Fruit fly (Drosophila melanogaster): ENCODE data around the gene toc.

toc gene

DNA sequence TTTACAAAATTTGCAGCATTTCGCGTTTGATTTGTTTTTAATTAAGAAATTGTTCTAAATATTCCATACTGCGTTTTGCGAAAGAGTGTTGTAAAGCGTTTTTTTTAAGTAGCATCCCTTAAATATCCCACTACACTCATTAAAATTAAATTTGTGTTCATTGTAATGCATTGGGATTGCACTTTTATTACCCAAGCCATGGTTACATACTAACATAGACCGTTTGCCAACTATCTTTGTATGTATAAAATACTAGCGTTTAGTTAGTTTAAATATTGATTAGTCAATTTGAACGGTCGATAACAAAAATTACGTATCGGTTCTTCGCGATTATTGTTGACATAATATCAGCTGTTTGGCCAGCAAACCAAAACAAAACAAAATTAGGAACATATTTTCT lies 104.8 kb downstream of the toc start, which contains the start of the genes cnir and CG17221 (continued):
- TF ChIP-seq CG17328 (GFP tag; IDR thresholded peaks at IDR 0.05) (no peak), C15 (GFP tag; IDR thresholded peaks at IDR 0.05) (no peak), ac (GFP tag; optimal IDR thresholded peaks at IDR 0.05) (no peak), zfh2 (GFP tag; optimal IDR thresholded peaks at IDR 0.05) (peak; percentile 78), insv (GFP tag; optimal IDR thresholded peaks at IDR 0.05) (peak in 1 of 2 experiments; percentile 63), CG17568 (GFP tag; optimal IDR thresholded peaks at IDR 0.05) (no peak), phol (tag; optimal IDR thresholded peaks at IDR 0.05) (peak; percentile 73), Doc3 (GFP tag; IDR thresholded peaks at IDR 0.05; ENCODE audit: partially characterized antibody) (no peak; the same call in 2 of the 3 replicates), trh (GFP tag; optimal IDR thresholded peaks at IDR 0.05) (no peak), CG18011 (GFP tag; optimal IDR thresholded peaks at IDR 0.05) (peak; percentile 61), hb (GFP tag; IDR thresholded peaks at IDR 0.05; ENCODE audit: partially characterized antibody) (no peak), kni (GFP tag; optimal IDR thresholded peaks at IDR 0.05) (peak; percentile 60), CG32772 (GFP tag; IDR thresholded peaks at IDR 0.05) (no peak), CG2199 (GFP tag; IDR thresholded peaks at IDR 0.05) (0 out of 3 replicates have a peak, but pooled peaks have one; percentile 18), ftz-f1 (GFP tag; optimal IDR thresholded peaks at IDR 0.05) (no peak), sna (GFP tag; IDR thresholded peaks at IDR 0.05; ENCODE audit: partially characterized antibody) (no peak; the same call in 1 of the 2 replicates), HLH4C (GFP tag; IDR thresholded peaks at IDR 0.05; ENCODE audit: partially characterized antibody) (no peak; the same call in 2 of the 3 replicates), CG8765 (GFP tag; IDR thresholded peaks at IDR 0.05) (no peak), CG1602 (GFP tag; optimal IDR thresholded peaks at IDR 0.05) (peak; percentile 40), Sry-β (GFP tag; optimal IDR thresholded peaks at IDR 0.05) (no peak), Hr39 (optimal IDR thresholded peaks at IDR 0.05) (no peak), CG10543 (GFP tag; optimal IDR thresholded peaks at IDR 0.05) (peak; percentile 71), CG13287 (GFP tag; IDR thresholded peaks at IDR 0.05; ENCODE audit: partially characterized antibody) (peak; percentile 59), CG17829 (tag; optimal IDR thresholded peaks at IDR 0.05) (peak; percentile 68), knrl (GFP tag; IDR thresholded peaks at IDR 0.05; ENCODE audit: partially characterized antibody) (peak; percentile 49; the same call in 1 of the 3 replicates), CG2889 (GFP tag; IDR thresholded peaks at IDR 0.05) (no peak), H2.0 (GFP tag; IDR thresholded peaks at IDR 0.05) (peak; percentile 43; the same call in 1 of the 2 replicates), caup (GFP tag; optimal IDR thresholded peaks at IDR 0.05; ENCODE audit: severe bottlenecking) (peak; percentile 58), CG6683 (GFP tag; optimal IDR thresholded peaks at IDR 0.05) (no peak), cad (GFP tag; optimal IDR thresholded peaks at IDR 0.05) (no peak), Max (GFP tag; optimal IDR thresholded peaks at IDR 0.05) (peak; percentile 77), CG9609 (GFP tag; optimal IDR thresholded peaks at IDR 0.05) (peak; percentile 61), CG11093 (GFP tag; IDR thresholded peaks at IDR 0.05) (no peak), CG15601 (tag; optimal IDR thresholded peaks at IDR 0.05) (peak; percentile 49), croc (GFP tag; conservative IDR thresholded peaks at IDR 0.05) (no peak), Poxn (GFP tag; IDR thresholded peaks at IDR 0.05) (no peak), CG9437 (GFP tag; optimal IDR thresholded peaks at IDR 0.05) (peak; percentile 73), abd-A (tag; optimal IDR thresholded peaks at IDR 0.05) (no peak), CG12299 (tag; optimal IDR thresholded peaks at IDR 0.05) (peak; percentile 61), salm (tag; optimal IDR thresholded peaks at IDR 0.05) (peak; percentile 9), CG33557 (GFP tag; optimal IDR thresholded peaks at IDR 0.05) (peak; percentile 18), nerfin-2 (GFP tag; IDR thresholded peaks at IDR 0.05; ENCODE audit: partially characterized antibody) (0 out of 2 replicates have a peak, but pooled peaks have one; percentile 27), CG7556 (GFP tag; optimal IDR thresholded peaks at IDR 0.05) (peak; percentile 54), klu (GFP tag; IDR thresholded peaks at IDR 0.05) (no peak), pnt (GFP tag; optimal IDR thresholded peaks at IDR 0.05) (peak; percentile 41), CG4282 (GFP tag; optimal IDR thresholded peaks at IDR 0.05) (no peak), CG2120 (GFP tag; optimal IDR thresholded peaks at IDR 0.05) (peak; percentile 87), Xbp1 (GFP tag; optimal IDR thresholded peaks at IDR 0.05) (peak; percentile 76), lola (GFP tag; optimal IDR thresholded peaks at IDR 0.05) (peak in 1 of 3 experiments; percentile 60), CG34422 (GFP tag; IDR thresholded peaks at IDR 0.05) (peak; percentile 56; the same call in 1 of the 3 replicates)
